Worm (Caenorhabditis elegans) whole organism, dauer: ENCODE results near the gene C26B2.8.

Experiments
- unc-62 ChIP-seq: sonication (generic microtip); optimal IDR thresholded peaks from 2 replicates; lab custom pipeline; 2017; ENCODE audit warnings: missing biosample characterization, missing genetic modification reagents, missing genetic modification characterization

The C26B2.8 gene

DNA sequence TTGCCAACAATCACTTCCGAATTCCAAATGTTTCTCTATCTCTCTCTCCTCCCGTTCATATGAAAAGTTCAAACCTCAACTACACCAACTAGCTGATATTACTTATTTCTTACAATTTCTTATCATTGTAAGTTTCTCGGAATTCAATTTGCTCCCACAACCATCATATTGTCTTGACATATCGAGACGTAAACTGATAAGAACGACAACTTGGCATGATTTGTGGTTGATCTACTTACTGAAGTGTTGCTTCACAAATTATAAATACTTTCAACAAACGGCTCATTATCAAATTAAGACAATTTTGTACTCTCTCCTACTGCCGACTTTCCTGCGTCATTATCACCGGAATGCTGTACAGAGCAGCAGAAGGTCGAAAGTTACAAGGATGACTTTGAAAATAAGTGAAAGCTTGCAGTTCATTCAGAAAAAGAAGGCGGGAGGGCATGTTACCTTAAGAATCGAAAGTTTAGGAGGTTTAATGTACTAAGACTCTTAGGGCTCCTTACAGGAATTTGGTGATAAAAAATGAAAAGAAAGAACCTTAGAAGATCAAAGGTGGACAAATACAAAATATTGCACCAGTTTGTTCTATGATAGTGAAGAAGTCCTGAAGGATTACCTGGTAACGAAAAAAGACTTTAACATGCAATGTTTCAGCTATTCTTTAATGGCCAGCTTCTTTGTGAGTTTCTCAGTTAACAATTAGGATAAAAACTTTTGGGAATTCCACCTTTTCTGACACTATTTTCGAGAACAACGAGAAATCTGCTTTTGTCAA lies 18.4 kb downstream of the C26B2.8 start:
- no peak for TF ChIP-seq unc-62 (GFP tag; lab: Kevin White, UChicago)

DNA sequence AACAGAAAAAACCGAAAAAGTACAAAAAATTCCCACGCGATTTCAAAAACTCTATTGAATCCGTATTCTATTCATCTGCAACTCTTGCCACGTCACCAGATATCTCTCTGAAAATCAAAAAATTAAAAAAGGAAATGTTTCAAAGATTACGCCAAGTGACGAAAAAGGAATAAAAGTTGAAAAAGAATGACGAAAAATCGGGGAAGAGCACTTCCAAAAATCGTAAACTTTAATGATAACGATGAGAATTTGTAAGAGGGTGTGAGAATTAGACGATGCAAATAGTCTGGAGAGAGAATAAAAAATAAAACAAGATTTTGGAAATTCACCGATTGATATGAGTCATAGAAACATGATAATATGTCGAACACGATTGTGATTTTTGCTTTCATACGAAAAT lies 20.2 kb downstream of the C26B2.8 start:
- no peak for TF ChIP-seq unc-62 (GFP tag; lab: Kevin White, UChicago)

DNA sequence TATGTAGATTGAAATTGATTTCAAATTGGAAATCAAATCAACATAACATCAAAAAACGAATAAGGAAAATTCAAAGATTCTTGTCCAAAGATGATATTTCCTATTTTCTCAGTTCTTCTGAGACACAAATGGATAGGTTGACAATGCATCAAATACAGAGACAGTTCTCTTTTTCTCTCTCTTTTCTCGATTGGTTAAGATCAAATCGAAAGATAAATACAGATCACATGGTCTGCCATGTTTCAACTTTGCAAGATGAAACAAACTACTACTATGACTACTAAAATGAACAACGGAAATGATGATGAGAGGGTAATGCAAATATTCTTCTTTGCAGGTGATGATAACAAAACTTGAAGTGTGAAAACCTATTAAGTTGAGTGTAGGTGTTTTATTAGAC lies 22.5 kb downstream of the C26B2.8 start:
- no peak for TF ChIP-seq unc-62 (GFP tag; lab: Kevin White, UChicago)

DNA sequence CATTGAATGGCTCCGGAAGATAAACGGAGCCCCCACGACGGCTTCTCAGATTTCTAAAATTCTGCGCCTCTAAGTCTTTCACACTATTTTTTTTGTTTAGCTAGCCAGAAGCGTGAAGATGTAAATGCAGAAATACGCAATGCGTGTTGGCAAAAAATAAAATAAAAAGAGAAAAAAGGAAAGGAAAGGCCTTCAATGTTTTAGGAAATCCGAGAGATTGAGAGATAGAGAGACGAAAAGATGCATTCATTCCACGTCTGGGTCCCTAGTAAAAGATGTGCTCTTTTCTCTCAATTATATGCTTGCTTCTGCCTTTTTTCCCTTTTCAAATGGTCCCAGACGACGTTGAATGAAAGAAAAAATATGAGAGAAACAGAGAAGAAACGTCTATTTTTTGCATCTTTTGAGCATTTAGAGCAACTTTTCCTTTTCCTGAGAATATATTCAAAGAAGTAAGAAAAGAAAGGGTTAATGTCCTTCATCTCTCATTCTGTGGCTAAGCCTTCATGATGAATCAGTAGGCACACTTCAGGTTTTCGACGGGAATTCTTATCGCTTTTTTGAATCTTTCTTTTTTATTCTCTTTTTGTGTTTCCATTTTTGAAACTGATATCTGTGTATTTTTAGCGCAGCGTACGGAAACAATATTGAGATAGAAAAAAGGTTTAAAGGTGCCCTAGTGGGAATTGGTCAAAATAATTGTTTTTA lies 26.8 kb downstream of the C26B2.8 start:
- TF ChIP-seq unc-62 (GFP tag; lab: Kevin White, UChicago): no peak

DNA sequence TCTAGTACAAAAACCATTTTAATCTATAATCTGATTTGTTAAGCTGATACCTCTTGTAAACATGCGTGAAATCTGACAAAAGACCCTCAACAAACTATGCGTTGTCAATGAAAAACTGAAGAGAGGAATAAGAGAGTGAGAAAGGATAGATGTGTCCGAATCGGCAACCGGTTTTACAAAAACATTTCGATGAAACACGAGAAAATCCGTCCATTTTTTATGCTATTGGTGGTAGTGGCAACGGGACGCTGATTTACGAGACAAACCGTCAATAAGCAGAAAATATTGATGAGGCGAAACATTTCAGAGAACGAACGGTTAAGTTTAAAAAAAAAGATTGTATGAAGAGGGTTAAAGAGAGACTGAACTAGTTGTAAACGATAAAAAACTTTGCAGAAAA lies 28.1 kb downstream of the C26B2.8 start:
- no peak for TF ChIP-seq unc-62 (GFP tag; lab: Kevin White, UChicago)

DNA sequence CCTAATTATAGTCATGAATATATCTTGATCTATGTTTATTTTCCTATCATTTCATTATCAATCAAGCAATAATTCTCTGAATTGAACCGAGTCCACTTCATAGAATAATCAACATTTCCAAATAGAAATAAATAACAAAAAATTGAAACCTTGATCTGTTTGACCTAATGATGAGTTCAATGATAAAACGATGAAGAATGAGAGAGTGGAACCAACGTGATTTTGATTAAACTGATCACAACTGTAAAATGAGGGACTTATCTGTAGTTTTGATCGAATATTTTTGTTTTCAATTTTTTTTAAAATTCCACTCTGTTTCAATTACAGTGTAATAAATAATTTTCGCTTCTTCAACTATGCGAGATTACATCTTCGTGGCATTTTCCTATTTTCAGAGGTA lies 28.9 kb downstream of the C26B2.8 start:
- TF ChIP-seq unc-62 (GFP tag; lab: Kevin White, UChicago): no peak

DNA sequence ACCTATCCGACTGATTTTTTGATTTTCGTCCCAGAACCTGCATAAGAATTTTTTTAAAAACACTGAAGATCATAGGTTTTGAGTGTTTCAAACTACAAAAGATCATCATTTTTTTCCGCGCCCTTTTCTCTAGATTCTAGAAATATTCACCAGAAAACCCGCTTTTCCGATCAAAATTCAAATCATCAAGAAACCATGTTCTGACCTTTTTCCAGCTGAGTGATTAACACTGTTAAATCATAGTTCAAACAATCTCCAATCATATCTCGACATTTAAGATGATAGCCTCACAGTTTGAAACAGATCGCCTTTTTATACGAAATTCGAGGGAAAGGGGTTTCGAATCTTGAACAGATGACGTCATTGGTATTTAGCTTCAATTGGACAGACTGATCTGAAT lies 29.8 kb downstream of the C26B2.8 start:
- TF ChIP-seq unc-62 (GFP tag; lab: Kevin White, UChicago): no peak

DNA sequence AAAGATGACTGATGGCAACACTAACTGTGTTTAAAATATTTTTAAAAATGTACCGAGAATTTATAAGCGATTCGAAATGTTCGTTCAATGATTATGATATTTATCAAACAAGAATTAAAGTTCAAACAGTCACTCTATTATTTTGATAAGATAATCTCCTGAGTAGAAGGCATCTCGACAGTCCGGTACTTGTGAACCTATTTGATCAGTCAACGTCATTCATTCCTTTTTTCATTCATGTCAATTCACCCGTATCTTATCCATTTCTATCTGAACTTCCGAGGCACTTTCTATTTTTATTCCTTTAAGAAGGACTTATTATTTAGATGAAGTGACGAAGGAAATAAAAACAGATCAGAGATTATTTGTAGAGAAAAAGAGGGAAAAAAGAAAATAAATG lies 30.6 kb downstream of the C26B2.8 start, which contains the start of gene nhr-258:
TSS of gene nhr-258 (plus strand) at position 365 of the 400 bp plus-strand sequence.
- no peak for TF ChIP-seq unc-62 (GFP tag; lab: Kevin White, UChicago)

DNA sequence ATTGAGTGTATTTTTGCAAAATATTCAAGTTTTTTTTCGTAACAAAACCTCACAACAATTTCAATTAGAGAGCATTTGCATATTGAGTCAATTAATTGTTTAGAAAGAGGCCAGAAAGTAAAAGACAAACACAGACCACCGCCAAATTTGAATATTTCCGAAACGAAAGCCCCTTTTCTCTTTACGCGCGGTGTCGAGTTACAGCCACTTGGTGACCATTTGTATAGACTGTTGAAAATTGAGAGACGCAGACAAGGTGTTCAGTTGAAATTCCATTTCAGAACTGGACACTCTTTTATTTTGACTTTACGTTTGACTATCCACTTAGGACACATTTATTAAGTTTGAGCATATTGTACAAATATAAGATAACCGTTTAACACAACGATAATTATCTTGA lies 34.1 kb downstream of the C26B2.8 start:
- TF ChIP-seq unc-62 (GFP tag; lab: Kevin White, UChicago): no peak

DNA sequence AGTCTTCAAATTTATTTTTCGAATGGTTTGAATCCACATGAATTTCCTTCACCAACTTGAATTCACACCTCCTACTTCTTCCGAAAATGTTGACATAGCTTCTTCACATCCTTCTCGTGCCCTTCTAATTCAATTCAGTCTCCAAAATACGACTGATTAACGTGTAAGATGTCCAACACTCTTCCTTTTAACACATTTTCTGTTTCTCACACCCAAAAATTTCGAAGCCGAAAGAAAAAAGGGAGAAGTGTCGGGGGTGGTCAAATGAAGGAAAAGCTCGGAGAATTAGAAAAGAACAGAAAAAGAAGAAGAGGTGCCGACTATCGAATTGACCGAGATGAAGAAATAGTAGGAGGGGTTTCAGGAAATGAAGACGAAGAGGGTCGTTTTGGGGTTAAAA lies 38.7 kb downstream of the C26B2.8 start:
- no peak for TF ChIP-seq unc-62 (GFP tag; lab: Kevin White, UChicago)

DNA sequence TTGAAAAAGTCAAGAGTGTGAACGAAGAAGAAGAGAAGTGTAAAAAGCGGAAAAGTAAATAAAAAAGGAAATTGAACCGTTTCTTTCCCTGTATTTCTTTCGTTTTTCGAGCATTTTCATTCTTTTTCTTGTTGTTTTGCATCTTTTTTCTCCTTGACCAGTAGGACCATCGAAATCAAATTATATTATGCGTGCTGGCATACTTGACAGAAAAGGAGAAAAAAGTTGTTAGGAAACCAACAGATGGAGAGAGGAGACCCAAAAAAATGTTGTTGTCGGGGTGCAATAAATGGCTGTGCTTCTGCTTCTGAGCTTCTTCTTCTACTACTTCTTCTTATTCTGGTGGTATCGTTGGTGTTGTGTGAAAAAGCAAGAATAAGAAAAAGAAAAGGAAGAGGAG lies 40.0 kb downstream of the C26B2.8 start:
- no peak for TF ChIP-seq unc-62 (GFP tag; lab: Kevin White, UChicago)

DNA sequence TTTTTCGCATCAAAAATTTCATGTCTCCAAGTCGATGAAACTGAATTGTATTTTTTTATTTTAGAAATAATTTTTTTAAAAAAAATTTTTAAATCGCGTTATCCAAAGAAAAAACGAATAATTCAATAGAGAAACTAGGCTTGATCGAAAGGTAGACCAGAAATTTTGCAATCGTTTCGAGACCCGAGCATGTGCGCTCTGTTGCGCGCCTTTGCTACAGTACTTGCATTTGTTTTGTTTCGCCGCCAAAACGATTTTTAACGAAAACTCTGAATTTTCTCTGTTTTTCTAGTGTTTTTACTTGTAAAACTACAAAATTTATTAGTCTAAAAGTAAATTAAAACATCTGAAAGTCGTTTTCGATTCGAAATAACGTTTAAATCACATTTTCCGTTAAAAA lies 47.3 kb downstream of the C26B2.8 start:
- TF ChIP-seq unc-62 (GFP tag; lab: Kevin White, UChicago): no peak

DNA sequence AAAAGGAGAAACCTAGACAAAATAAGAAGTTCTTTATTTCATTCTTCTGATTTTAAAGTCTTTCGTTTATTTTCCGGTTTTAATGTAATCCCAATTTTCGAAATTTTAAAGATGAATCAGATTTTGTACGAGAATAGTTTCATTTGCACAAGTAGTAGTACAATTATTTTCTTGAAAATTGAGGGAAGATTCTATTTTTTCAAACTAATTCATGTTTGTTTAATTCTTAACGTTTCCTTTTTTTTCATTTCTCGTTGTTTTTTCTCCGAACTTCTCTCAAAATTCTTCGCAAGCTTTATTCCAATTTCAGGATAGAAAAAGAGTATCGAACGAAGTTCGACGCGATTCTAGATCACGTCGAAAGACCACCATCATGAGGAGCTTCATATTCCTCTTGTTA lies 48.4 kb downstream of the C26B2.8 start, which contains the start of gene sax-7:
TSS of gene sax-7 (plus strand) at position 301 of the 400 bp plus-strand sequence.
- TF ChIP-seq unc-62 (GFP tag; lab: Kevin White, UChicago): no peak
